Fruit fly (Drosophila melanogaster) whole organism, pupa: ENCODE measurements around the gene rictor.

Experiments used
- CG10348 ChIP-seq: fragments of 200-800 bp; sonication (Bioruptor generic); IDR thresholded peaks from 2 replicates; pipeline ENCODE4 v1.3.6; 2022; ENCODE audit warnings: missing biosample characterization, missing genetic modification characterization
- CG12605 ChIP-seq: fragments of 200-800 bp; sonication (Bioruptor generic); IDR thresholded peaks from 2 replicates; pipeline ENCODE4 v1.3.6; 2022; ENCODE audit warnings: missing biosample characterization, missing genetic modification characterization
- CG13204 ChIP-seq: fragments of 200-800 bp; sonication (Bioruptor generic); optimal IDR thresholded peaks from 2 replicates; lab custom pipeline; 2018; ENCODE audit warnings: missing biosample characterization, mild to moderate bottlenecking, missing genetic modification characterization, moderate library complexity
- CG14655 ChIP-seq: fragments of 200-800 bp; sonication (Bioruptor generic); optimal IDR thresholded peaks from 3 replicates; lab custom pipeline; 2017; ENCODE audit warnings: mild to moderate bottlenecking, missing biosample characterization, missing genetic modification reagents, missing genetic modification characterization
- CG15710 ChIP-seq: fragments of 200-800 bp; sonication (Bioruptor generic); optimal IDR thresholded peaks from 2 replicates; lab custom pipeline; 2018; ENCODE audit warnings: missing biosample characterization, mild to moderate bottlenecking, missing genetic modification characterization, moderate library complexity
- CG17806 ChIP-seq: fragments of 200-800 bp; sonication (Bioruptor generic); optimal IDR thresholded peaks from 2 replicates; lab custom pipeline; 2018; ENCODE audit warnings: missing biosample characterization, mild to moderate bottlenecking, missing genetic modification characterization, moderate library complexity
- CG32121 ChIP-seq: fragments of 200-800 bp; sonication (Bioruptor generic); IDR thresholded peaks from 2 replicates; pipeline ENCODE4 v1.3.6; 2022; ENCODE audit warnings: missing biosample characterization, missing genetic modification characterization
- CG34367 ChIP-seq: fragments of 200-800 bp; sonication (Bioruptor generic); optimal IDR thresholded peaks from 2 replicates; lab custom pipeline; 2018; ENCODE audit warnings: missing biosample characterization, mild to moderate bottlenecking, missing genetic modification characterization
- CG4496 ChIP-seq: fragments of 200-800 bp; sonication (Bioruptor generic); IDR thresholded peaks from 3 replicates; pipeline ENCODE4 v1.3.6; 2022; ENCODE audit warnings: missing biosample characterization, missing genetic modification characterization
- CG8159 ChIP-seq: fragments of 200-800 bp; sonication (Bioruptor generic); optimal IDR thresholded peaks from 3 replicates; lab custom pipeline; 2018; ENCODE audit warnings: missing biosample characterization, mild to moderate bottlenecking, missing genetic modification characterization, moderate library complexity
- CG8301 ChIP-seq: fragments of 200-800 bp; sonication (Bioruptor generic); optimal IDR thresholded peaks from 2 replicates; lab custom pipeline; 2018; ENCODE audit warnings: missing biosample characterization, mild to moderate bottlenecking, missing genetic modification characterization
- CG9948 ChIP-seq: fragments of 200-800 bp; sonication (Bioruptor generic); optimal IDR thresholded peaks from 2 replicates; lab custom pipeline; 2018; ENCODE audit warnings: missing biosample characterization, mild to moderate bottlenecking, missing genetic modification characterization, moderate library complexity
- D1 ChIP-seq: fragments of 200-800 bp; sonication (Bioruptor generic); optimal IDR thresholded peaks from 2 replicates; lab custom pipeline; 2018; ENCODE audit warnings: missing biosample characterization, mild to moderate bottlenecking, missing genetic modification characterization, moderate library complexity
- EcR ChIP-seq: fragments of 200-800 bp; sonication (Bioruptor generic); optimal IDR thresholded peaks from 3 replicates; lab custom pipeline; 2019; ENCODE audit warnings: missing biosample characterization, missing genetic modification characterization, mild to moderate bottlenecking, moderate library complexity, missing genetic modification reagents
- Ets98B ChIP-seq: fragments of 200-800 bp; sonication (Bioruptor generic); IDR thresholded peaks from 2 replicates; pipeline ENCODE4 v1.3.6; 2022; ENCODE audit warnings: missing biosample characterization, missing genetic modification characterization
- Pif1A ChIP-seq: fragments of 200-800 bp; sonication (Bioruptor generic); optimal IDR thresholded peaks from 3 replicates; lab custom pipeline; 2016; ENCODE audit warnings: missing biosample characterization, missing genetic modification characterization
- Pif1B ChIP-seq: fragments of 200-800 bp; sonication (Bioruptor generic); optimal IDR thresholded peaks from 3 replicates; lab custom pipeline; 2016; ENCODE audit warnings: missing biosample characterization, missing genetic modification characterization
- Snoo ChIP-seq: fragments of 200-800 bp; sonication (Bioruptor generic); optimal IDR thresholded peaks from 3 replicates; lab custom pipeline; 2017; ENCODE audit warnings: missing biosample characterization, mild to moderate bottlenecking, missing genetic modification characterization, inconsistent platforms
- fd96Ca ChIP-seq: fragments of 200-800 bp; sonication (Bioruptor generic); IDR thresholded peaks from 3 replicates; pipeline ENCODE4 v1.3.6; 2022; ENCODE audit warnings: missing biosample characterization, missing genetic modification characterization
- gl ChIP-seq: fragments of 200-800 bp; sonication (Bioruptor generic); optimal IDR thresholded peaks from 2 replicates; lab custom pipeline; 2018; ENCODE audit warnings: missing biosample characterization, mild to moderate bottlenecking, missing genetic modification characterization
- rn ChIP-seq: fragments of 200-800 bp; sonication (Bioruptor generic); IDR thresholded peaks from 2 replicates; pipeline ENCODE4 v1.3.6; 2022; ENCODE audit warnings: missing biosample characterization, missing genetic modification characterization

The rictor gene

dm6 chrX:19216671-19217070 lies 44.4 kb downstream of the rictor start:
- TF ChIP-seq fd96Ca (GFP tag; lab: Robert Waterston, UW) (no peak), CG34367 (tag; lab: Kevin White, UChicago) (no peak), CG13204 (GFP tag; lab: Kevin White, UChicago) (no peak), D1 (tag; lab: Kevin White, UChicago) (no peak)

dm6 chrX:19215215-19215614 lies 45.8 kb downstream of the rictor start, which contains the start of gene Muc18B:
Muc18B (plus strand) TSS chrX:19215515.
- TF ChIP-seq CG34367 (tag; lab: Kevin White, UChicago) (no peak), CG13204 (GFP tag; lab: Kevin White, UChicago) (no peak), CG4496 (GFP tag; lab: Robert Waterston, UW) (no peak), CG12605 (GFP tag; lab: Robert Waterston, UW) (no peak), CG15710 (no peak), CG8301 (tag; lab: Kevin White, UChicago) (no peak), gl (tag; lab: Kevin White, UChicago) (no peak), CG10348 (GFP tag; lab: Robert Waterston, UW) (no peak), Ets98B (no peak), CG8159 (no peak), CG32121 (GFP tag; lab: Robert Waterston, UW) (no peak), Snoo (tag; lab: Kevin White, UChicago) (no peak), EcR (GFP tag; lab: Kevin White, UChicago) (no peak), D1 (tag; lab: Kevin White, UChicago) (no peak), CG9948 (tag; lab: Kevin White, UChicago) (no peak)

- TF ChIP-seq Pif1B (GFP tag; lab: Kevin White, UChicago) (no peak), Ets98B (no peak), CG13204 (GFP tag; lab: Kevin White, UChicago) (no peak), CG12605 (GFP tag; lab: Robert Waterston, UW) (no peak), CG17806 (tag; lab: Kevin White, UChicago) (no peak), CG15710 (no peak), CG8159 (no peak), CG8301 (tag; lab: Kevin White, UChicago) (no peak), D1 (tag; lab: Kevin White, UChicago) (no peak), fd96Ca (GFP tag; lab: Robert Waterston, UW) (no peak), CG32121 (GFP tag; lab: Robert Waterston, UW) (no peak), rn (GFP tag; lab: Robert Waterston, UW) (no peak), CG9948 (tag; lab: Kevin White, UChicago) (no peak), CG14655 (GFP tag; lab: Kevin White, UChicago) (no peak), CG4496 (GFP tag; lab: Robert Waterston, UW) (no peak), Snoo (tag; lab: Kevin White, UChicago) (no peak), CG10348 (GFP tag; lab: Robert Waterston, UW) (no peak), EcR (GFP tag; lab: Kevin White, UChicago) (no peak), CG34367 (tag; lab: Kevin White, UChicago) (no peak)
These were observed 48.1 kb downstream of the rictor start, which contains the start of gene Mur18B for dm6 chrX:19212954-19213353. Mur18B (plus strand) TSS chrX:19213254.

- TF ChIP-seq EcR (GFP tag; lab: Kevin White, UChicago) = no peak
- no peak for TF ChIP-seq Pif1A (GFP tag; lab: Kevin White, UChicago)
These were observed 49.1 kb downstream of the rictor start, which contains the start of gene CG14195 for dm6 chrX:19211982-19212381. CG14195 (minus strand) TSS chrX:19212082.

- TF ChIP-seq CG9948 (tag; lab: Kevin White, UChicago) = no peak
- TF ChIP-seq CG4496 (GFP tag; lab: Robert Waterston, UW) = 0 out of 3 replicates have a peak, but pooled peaks have one; percentile 11
- TF ChIP-seq D1 (tag; lab: Kevin White, UChicago) = peak; percentile 62
These were observed 53.0 kb downstream of the rictor start, which contains the start of gene Ulp1 for dm6 chrX:19208014-19208413. Ulp1 (minus strand) TSS chrX:19208187.
